Fruit fly (Drosophila melanogaster): Measurements from ENCODE around the gene S-Lap2.

DNA sequence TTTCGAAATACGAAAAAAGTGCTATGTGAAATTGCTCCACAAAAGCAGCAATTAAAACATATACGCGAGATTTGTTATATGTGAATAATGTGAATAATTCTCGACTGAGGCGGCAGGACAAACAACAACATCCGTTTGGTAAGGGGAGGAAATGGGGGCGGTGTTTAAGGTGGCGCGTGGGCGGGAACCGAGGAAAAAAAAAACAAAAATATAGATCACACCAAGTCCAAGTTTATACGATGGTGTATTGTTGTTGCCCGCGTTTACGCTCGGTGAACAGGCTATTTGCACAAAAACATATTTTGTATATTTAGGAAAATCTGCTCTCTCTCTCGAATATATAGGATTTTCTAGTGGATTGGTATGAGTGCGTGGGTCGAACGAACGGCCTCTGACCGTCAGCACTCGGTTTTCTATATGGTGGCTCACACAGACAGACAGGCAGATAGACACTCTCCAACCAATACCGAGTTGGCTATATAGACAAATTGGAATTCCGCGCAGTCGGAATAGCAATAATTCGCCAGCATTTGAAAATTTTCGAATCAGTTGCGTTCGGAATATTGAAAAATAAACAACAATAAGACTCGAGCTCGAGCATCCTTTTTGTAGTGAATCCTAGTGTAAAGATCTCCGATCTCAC is 10.1 kb downstream of the S-Lap2 start:
- TF ChIP-seq ttk (optimal IDR thresholded peaks at IDR 0.05) (no peak), psq (optimal IDR thresholded peaks at IDR 0.05) (no peak), insv (optimal IDR thresholded peaks at IDR 0.05) (no peak), h (optimal IDR thresholded peaks at IDR 0.05) (no peak)

Measured in Kc167 (cell line).